Worm (Caenorhabditis elegans): Measurements from ENCODE around the gene col-184.

col-184 gene

ce11 chrX:13511796-13512195 lies 42.5 kb downstream of the col-184 start (continued):
- TF ChIP-seq B0035.1 (tag; optimal IDR thresholded peaks at IDR 0.05) (no peak), ztf-26 (tag; optimal IDR thresholded peaks at IDR 0.05) (peak; percentile 62), fkh-3 (tag; optimal IDR thresholded peaks at IDR 0.05) (peak; percentile 74), F22D6.2 (tag; optimal IDR thresholded peaks at IDR 0.05) (peak; percentile 4), madf-10 (tag; optimal IDR thresholded peaks at IDR 0.05) (peak; percentile 79), attf-3 (GFP tag; conservative IDR thresholded peaks at IDR 0.05) (peak; percentile 57), rcor-1 (GFP tag; IDR thresholded peaks at IDR 0.05) (peak; percentile 71), ztf-3 (GFP tag; optimal IDR thresholded peaks at IDR 0.05) (no peak), cebp-2 (GFP tag; IDR thresholded peaks at IDR 0.05) (peak; percentile 93), nhr-120 (GFP tag; IDR thresholded peaks at IDR 0.05) (0 out of 2 replicates have a peak, but pooled peaks have one; percentile 68), hsf-1 (GFP tag; IDR thresholded peaks at IDR 0.05) (no peak), lin-26 (GFP tag; IDR thresholded peaks at IDR 0.05) (peak; percentile 90), sea-2 (GFP tag; IDR thresholded peaks at IDR 0.05) (no peak), tbp1 (GFP tag; optimal IDR thresholded peaks at IDR 0.05) (peak; percentile 93), F33H1.4 (GFP tag; IDR thresholded peaks at IDR 0.05) (no peak), bed-1 (GFP tag; IDR thresholded peaks at IDR 0.05) (no peak), athp-1 (tag; optimal IDR thresholded peaks at IDR 0.05) (peak; percentile 53), ztf-25 (GFP tag; IDR thresholded peaks at IDR 0.05) (0 out of 2 replicates have a peak, but pooled peaks have one; percentile 32), lsl-1 (GFP tag; optimal IDR thresholded peaks at IDR 0.05) (no peak), F10E7.11 (tag; optimal IDR thresholded peaks at IDR 0.05) (peak; percentile 35), egl-44 (GFP tag; IDR thresholded peaks at IDR 0.05) (peak; percentile 78; the same call in 1 of the 2 replicates), F37B4.10 (GFP tag; IDR thresholded peaks at IDR 0.05) (no peak), ceh-40 (GFP tag; IDR thresholded peaks at IDR 0.05) (peak; percentile 65; the same call in 1 of the 2 replicates), madf-8 (GFP tag; conservative IDR thresholded peaks at IDR 0.05) (no peak), lag-1 (GFP tag; IDR thresholded peaks at IDR 0.05) (no peak), egl-18 (GFP tag; IDR thresholded peaks at IDR 0.05) (no peak), hlh-12 (tag; optimal IDR thresholded peaks at IDR 0.05) (peak; percentile 54), F57A8.1 (GFP tag; optimal IDR thresholded peaks at IDR 0.05) (peak; percentile 2), K11D2.4 (GFP tag; IDR thresholded peaks at IDR 0.05) (peak; percentile 57; the same call in 1 of the 2 replicates), efl-1 (GFP tag; optimal IDR thresholded peaks at IDR 0.05) (no peak), aptf-3 (GFP tag; IDR thresholded peaks at IDR 0.05) (0 out of 2 replicates have a peak, but pooled peaks have one; percentile 42), T07F8.4 (tag; optimal IDR thresholded peaks at IDR 0.05) (peak; percentile 40), madf-3 (GFP tag; IDR thresholded peaks at IDR 0.05) (no peak), ceh-100 (GFP tag; IDR thresholded peaks at IDR 0.05) (0 out of 2 replicates have a peak, but pooled peaks have one; percentile 26), F57C9.4 (tag; optimal IDR thresholded peaks at IDR 0.05) (no peak), B0261.1 (tag; optimal IDR thresholded peaks at IDR 0.05) (peak; percentile 87), D2030.7 (GFP tag; IDR thresholded peaks at IDR 0.05) (peak; percentile 77), zfh-2 (GFP tag; conservative IDR thresholded peaks at IDR 0.05) (no peak), nfyb-1 (GFP tag; IDR thresholded peaks at IDR 0.05) (peak; percentile 89), pbrm-1 (GFP tag; IDR thresholded peaks at IDR 0.05) (peak; percentile 88), gei-17 (GFP tag; optimal IDR thresholded peaks at IDR 0.05) (peak; percentile 59), F39B2.1 (GFP tag; IDR thresholded peaks at IDR 0.05) (no peak), tlf-1 (GFP tag; optimal IDR thresholded peaks at IDR 0.05) (no peak)
